Fruit fly (Drosophila melanogaster) whole organism, embryonic: ENCODE results near the gene Hrd3.

ENCODE experiments used
- BtbVII ChIP-seq: fragments of 200-800 bp; sonication (Bioruptor generic); optimal IDR thresholded peaks from 3 replicates; lab custom pipeline; 2017; ENCODE audit warnings: missing biosample characterization, mild to moderate bottlenecking, missing genetic modification characterization
- CG11504 ChIP-seq: fragments of 200-800 bp; sonication (Bioruptor generic); optimal IDR thresholded peaks from 3 replicates; lab custom pipeline; 2019; ENCODE audit warnings: missing biosample characterization, mild to moderate bottlenecking, missing genetic modification characterization, moderate library complexity
- CG12071 ChIP-seq: fragments of 200-800 bp; sonication (Bioruptor generic); optimal IDR thresholded peaks from 3 replicates; lab custom pipeline; 2018; ENCODE audit warnings: missing biosample characterization, mild to moderate bottlenecking, missing genetic modification characterization
- CG13287 ChIP-seq: fragments of 200-800 bp; sonication (Bioruptor generic); IDR thresholded peaks from 2 replicates; pipeline ENCODE4 v1.3.6; 2022; ENCODE audit warnings: missing biosample characterization, missing genetic modification characterization; ENCODE audit not compliant: partially characterized antibody
- CG13296 ChIP-seq: fragments of 200-800 bp; sonication (Bioruptor generic); optimal IDR thresholded peaks from 3 replicates; lab custom pipeline; 2018; ENCODE audit warnings: missing biosample characterization, mild to moderate bottlenecking, missing genetic modification characterization
- CG14710 ChIP-seq: fragments of 200-800 bp; sonication (Bioruptor generic); optimal IDR thresholded peaks from 3 replicates; lab custom pipeline; 2019; ENCODE audit warnings: missing biosample characterization, mild to moderate bottlenecking, missing genetic modification characterization, moderate library complexity
- CG17359 ChIP-seq: fragments of 200-800 bp; sonication (Bioruptor generic); optimal IDR thresholded peaks from 3 replicates; lab custom pipeline; 2018; ENCODE audit warnings: missing biosample characterization, mild to moderate bottlenecking, missing genetic modification characterization, moderate library complexity
- CG30020 ChIP-seq: fragments of 200-800 bp; optimal IDR thresholded peaks from 2 replicates; lab custom pipeline; 2019; ENCODE audit warnings: missing biosample characterization, mild to moderate bottlenecking, missing genetic modification characterization, moderate library complexity
- CG3163 ChIP-seq: fragments of 200-800 bp; sonication (Bioruptor generic); optimal IDR thresholded peaks from 3 replicates; lab custom pipeline; 2016; ENCODE audit warnings: missing biosample characterization, missing genetic modification characterization
- CG6254 ChIP-seq: fragments of 200-800 bp; sonication (Bioruptor generic); optimal IDR thresholded peaks from 3 replicates; lab custom pipeline; 2017; ENCODE audit warnings: mild to moderate bottlenecking, missing biosample characterization, missing genetic modification reagents, missing genetic modification characterization
- CG7556 ChIP-seq: fragments of 200-800 bp; sonication (Bioruptor generic); optimal IDR thresholded peaks from 2 replicates; lab custom pipeline; 2017; ENCODE audit warnings: missing biosample characterization, mild to moderate bottlenecking, missing genetic modification characterization
- CG7987 ChIP-seq: fragments of 200-800 bp; sonication (Bioruptor generic); optimal IDR thresholded peaks from 2 replicates; lab custom pipeline; 2018; ENCODE audit warnings: missing biosample characterization, mild to moderate bottlenecking, missing genetic modification characterization, moderate library complexity
- CG8359 ChIP-seq: fragments of 200-800 bp; sonication (Bioruptor generic); optimal IDR thresholded peaks from 2 replicates; lab custom pipeline; 2017; ENCODE audit warnings: missing biosample characterization, mild to moderate bottlenecking, missing genetic modification characterization, borderline replicate concordance
- CG8924 ChIP-seq: fragments of 200-800 bp; optimal IDR thresholded peaks from 3 replicates; lab custom pipeline; 2019; ENCODE audit warnings: missing biosample characterization, mild to moderate bottlenecking, missing genetic modification characterization, moderate library complexity
- Chrac-16 ChIP-seq: fragments of 200-800 bp; sonication (Bioruptor generic); optimal IDR thresholded peaks from 3 replicates; lab custom pipeline; 2016; ENCODE audit warnings: missing biosample characterization, missing genetic modification characterization
- CkIIα-i1 ChIP-seq: fragments of 200-800 bp; sonication (Bioruptor generic); IDR thresholded peaks from 2 replicates; pipeline ENCODE4 v1.3.6; 2022; ENCODE audit warnings: missing biosample characterization, missing genetic modification characterization
- CrebB ChIP-seq: fragments of 200-800 bp; sonication (Bioruptor generic); optimal IDR thresholded peaks from 3 replicates; lab custom pipeline; 2018; ENCODE audit warnings: missing biosample characterization, mild to moderate bottlenecking, missing genetic modification characterization
- Dfd ChIP-seq, 2 experiments: fragments of >200 bp; optimal IDR thresholded peaks; 2 replicates each; lab custom pipeline; 2017; ENCODE audit warnings: missing biosample characterization in 2 of 2, missing genetic modification characterization in 2 of 2
- Doc2 ChIP-seq: fragments of 200-800 bp; sonication (Bioruptor generic); IDR thresholded peaks from 2 replicates; pipeline ENCODE4 v1.3.6; 2022; ENCODE audit warnings: missing biosample characterization, missing genetic modification characterization
- Doc3 ChIP-seq: fragments of 200-800 bp; sonication (Bioruptor generic); IDR thresholded peaks from 3 replicates; pipeline ENCODE4 v1.3.6; 2022; ENCODE audit warnings: missing biosample characterization, missing genetic modification characterization; ENCODE audit not compliant: partially characterized antibody
- E2f2 ChIP-seq: fragments of 200-800 bp; sonication (Bioruptor generic); IDR thresholded peaks from 2 replicates; pipeline ENCODE4 v1.3.6; 2022; ENCODE audit warnings: missing biosample characterization, missing genetic modification characterization
- Ets65A ChIP-seq: fragments of 200-800 bp; sonication (Bioruptor generic); peaks from one replicate; lab custom pipeline; 2016; ENCODE audit warnings: missing biosample characterization, missing genetic modification characterization
- H2.0 ChIP-seq: fragments of 200-800 bp; sonication (Bioruptor generic); IDR thresholded peaks from 2 replicates; pipeline ENCODE4 v1.3.6; 2022; ENCODE audit warnings: missing biosample characterization, missing genetic modification characterization
- HLH54F ChIP-seq: fragments of 200-800 bp; sonication (Bioruptor generic); optimal IDR thresholded peaks from 3 replicates; lab custom pipeline; 2016; ENCODE audit warnings: missing biosample characterization, missing genetic modification characterization
- HLHmδ ChIP-seq: fragments of 200-800 bp; sonication (Bioruptor generic); optimal IDR thresholded peaks from 2 replicates; lab custom pipeline; 2018; ENCODE audit warnings: missing biosample characterization, mild to moderate bottlenecking, missing genetic modification characterization, moderate library complexity
- Hsf ChIP-seq: fragments of 200-800 bp; sonication (Bioruptor generic); optimal IDR thresholded peaks from 3 replicates; lab custom pipeline; 2016; ENCODE audit warnings: missing biosample characterization, missing genetic modification characterization
- MBD-R2 ChIP-seq: fragments of 200-800 bp; sonication (Bioruptor generic); IDR thresholded peaks from 2 replicates; pipeline ENCODE4 v1.3.6; 2022; ENCODE audit warnings: missing biosample characterization, missing genetic modification characterization
- Poxn ChIP-seq: fragments of 200-800 bp; sonication (Bioruptor generic); IDR thresholded peaks from 2 replicates; pipeline ENCODE4 v1.3.6; 2022; ENCODE audit warnings: missing biosample characterization, missing genetic modification characterization
- Rx ChIP-seq: fragments of 200-800 bp; sonication (Bioruptor generic); IDR thresholded peaks from 2 replicates; pipeline ENCODE4 v1.3.6; 2022; ENCODE audit warnings: missing biosample characterization, missing genetic modification characterization
- TFAM ChIP-seq: fragments of 200-800 bp; sonication (Bioruptor generic); optimal IDR thresholded peaks from 2 replicates; lab custom pipeline; 2017; ENCODE audit warnings: missing biosample characterization, missing genetic modification characterization, inconsistent platforms
- bab2 ChIP-seq: fragments of 200-800 bp; sonication (Bioruptor generic); optimal IDR thresholded peaks from 2 replicates; lab custom pipeline; 2016; ENCODE audit warnings: missing biosample characterization, missing genetic modification characterization
- caup ChIP-seq: fragments of 200-800 bp; sonication (Bioruptor generic); optimal IDR thresholded peaks from 3 replicates; lab custom pipeline; 2017; ENCODE audit warnings: missing biosample characterization, mild to moderate bottlenecking, missing genetic modification characterization, moderate library complexity; ENCODE audit not compliant: severe bottlenecking
- cg ChIP-seq: fragments of 200-800 bp; sonication (Bioruptor generic); optimal IDR thresholded peaks from 3 replicates; lab custom pipeline; 2019; ENCODE audit warnings: missing biosample characterization, mild to moderate bottlenecking, missing genetic modification characterization, moderate library complexity
- chm ChIP-seq: fragments of 200-800 bp; sonication (Bioruptor generic); IDR thresholded peaks from 2 replicates; pipeline ENCODE4 v1.3.6; 2022; ENCODE audit warnings: missing biosample characterization, missing genetic modification characterization
- chn ChIP-seq: fragments of 200-800 bp; sonication (Bioruptor generic); optimal IDR thresholded peaks from 2 replicates; lab custom pipeline; 2016; ENCODE audit warnings: missing biosample characterization, missing genetic modification characterization
- dimm ChIP-seq: fragments of 200-800 bp; sonication (Bioruptor generic); IDR thresholded peaks from 2 replicates; pipeline ENCODE4 v1.3.6; 2022; ENCODE audit warnings: missing biosample characterization, missing genetic modification characterization
- ewg ChIP-seq: fragments of 200-800 bp; sonication (Bioruptor generic); optimal IDR thresholded peaks from 3 replicates; lab custom pipeline; 2017; ENCODE audit warnings: mild to moderate bottlenecking, missing biosample characterization, missing genetic modification reagents, missing genetic modification characterization
- fd3F ChIP-seq: fragments of 200-800 bp; sonication (Bioruptor generic); optimal IDR thresholded peaks from 2 replicates; lab custom pipeline; 2018; ENCODE audit warnings: missing biosample characterization, mild to moderate bottlenecking, missing genetic modification characterization, moderate library complexity
- fd64A ChIP-seq: fragments of 200-800 bp; sonication (Bioruptor generic); optimal IDR thresholded peaks from 3 replicates; lab custom pipeline; 2018; ENCODE audit warnings: missing biosample characterization, mild to moderate bottlenecking, missing genetic modification characterization
- gsb-n ChIP-seq: fragments of 200-800 bp; sonication (Bioruptor generic); optimal IDR thresholded peaks from 3 replicates; lab custom pipeline; 2018; ENCODE audit warnings: missing biosample characterization, mild to moderate bottlenecking, missing genetic modification characterization
- hkb ChIP-seq, 2 experiments: fragments of 200-800 bp in 1 of 2; fragments of >200 bp in 1 of 2; sonication (Bioruptor generic) in 1 of 2; IDR thresholded peaks in 1 of 2; optimal IDR thresholded peaks in 1 of 2; 2 replicates each; pipeline versions ENCODE4 v1.3.6 to Lab custom; 2017 to 2022; ENCODE audit warnings: missing biosample characterization in 1 of 2, missing genetic modification characterization in 1 of 2
- luna ChIP-seq: fragments of 200-800 bp; sonication (Bioruptor generic); optimal IDR thresholded peaks from 2 replicates; lab custom pipeline; 2016; ENCODE audit warnings: missing biosample characterization, missing genetic modification characterization
- nmo ChIP-seq: fragments of 200-800 bp; sonication (Bioruptor generic); optimal IDR thresholded peaks from 2 replicates; lab custom pipeline; 2018; ENCODE audit warnings: missing biosample characterization, mild to moderate bottlenecking, missing genetic modification characterization, moderate library complexity
- pan ChIP-seq, 4 experiments: fragments of >200 bp in 3 of 4; fragments of 200-800 bp in 1 of 4; sonication (Bioruptor generic) in 1 of 4; optimal IDR thresholded peaks in 3 of 4; IDR thresholded peaks in 1 of 4; 2 replicates each; pipeline versions ENCODE4 v1.3.6 to Lab custom; 2017 to 2022; ENCODE audit warnings: missing biosample characterization in 2 of 4, missing genetic modification characterization in 2 of 4, mixed read lengths in 1 of 4
- pb ChIP-seq: fragments of 200-800 bp; sonication (Bioruptor generic); optimal IDR thresholded peaks from 3 replicates; lab custom pipeline; 2016; ENCODE audit warnings: missing biosample characterization, missing genetic modification characterization
- run ChIP-seq: fragments of 200-800 bp; sonication (Bioruptor generic); optimal IDR thresholded peaks from 3 replicates; lab custom pipeline; 2018; ENCODE audit warnings: missing biosample characterization, mild to moderate bottlenecking, missing genetic modification characterization
- shn ChIP-seq: fragments of 200-800 bp; sonication (Bioruptor generic); optimal IDR thresholded peaks from 3 replicates; lab custom pipeline; 2016; ENCODE audit warnings: missing biosample characterization, missing genetic modification characterization
- sna ChIP-seq: fragments of 200-800 bp; sonication (Bioruptor generic); IDR thresholded peaks from 2 replicates; pipeline ENCODE4 v1.3.6; 2022; ENCODE audit warnings: missing biosample characterization, missing genetic modification characterization; ENCODE audit not compliant: partially characterized antibody
- usp ChIP-seq: fragments of >200 bp; optimal IDR thresholded peaks from 2 replicates; lab custom pipeline; 2017; ENCODE audit warnings: missing biosample characterization, missing genetic modification characterization

Hrd3 gene

DNA sequence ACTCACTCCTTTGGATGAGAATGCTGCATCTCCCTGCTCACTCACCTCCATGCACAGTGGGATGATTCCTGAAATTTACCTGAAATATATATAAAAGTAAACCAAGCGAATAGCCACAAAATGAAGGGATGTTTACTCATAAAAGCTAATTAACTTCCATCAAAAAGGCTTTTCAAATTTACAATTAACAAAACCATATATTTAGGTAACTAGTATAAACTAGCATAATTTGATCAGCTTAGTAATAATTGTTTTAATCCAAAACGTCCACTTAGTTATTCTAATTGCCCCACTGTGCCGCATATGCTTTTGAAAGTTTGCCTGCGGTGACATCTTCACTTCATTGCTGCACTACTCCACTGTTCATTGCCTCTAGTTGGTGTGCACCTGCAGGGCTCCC lies 25.6 kb upstream of the Hrd3 start (continued):
- TF ChIP-seq Chrac-16 (GFP tag; lab: Kevin White, UChicago) = peak; percentile 76
- peak; percentile 71; the same call in 1 of the 2 replicates for TF ChIP-seq chm
- peak; percentile 49 for TF ChIP-seq CG30020 (tag; lab: Kevin White, UChicago)
- TF ChIP-seq CG11504 (tag; lab: Kevin White, UChicago) = peak; percentile 82
- peak; percentile 90 for TF ChIP-seq CG14710 (tag; lab: Kevin White, UChicago)
- TF ChIP-seq CG8924 = peak; percentile 72
- TF ChIP-seq run (tag; lab: Kevin White, UChicago) = peak; percentile 53
- TF ChIP-seq TFAM (GFP tag; lab: Kevin White, UChicago) = peak; percentile 2
- TF ChIP-seq CG8359 (GFP tag; lab: Kevin White, UChicago) = peak; percentile 68
- no peak for TF ChIP-seq pan (optimal IDR thresholded peaks at IDR 0.05; lab: Kevin White, UChicago)
- peak in 1 of 2 experiments; percentile 63 for TF ChIP-seq pan (GFP tag; optimal IDR thresholded peaks at IDR 0.05 in 1 of 2, IDR thresholded peaks at IDR 0.05 in 1 of 2)
- TF ChIP-seq CG17359 (tag; lab: Kevin White, UChicago) = peak; percentile 72
- TF ChIP-seq bab2 = peak; percentile 48
- peak; percentile 62 for TF ChIP-seq fd64A (GFP tag; lab: Kevin White, UChicago)
- TF ChIP-seq Doc2 (GFP tag; lab: Robert Waterston, UW) = 0 out of 2 replicates have a peak, but pooled peaks have one; percentile 5
- TF ChIP-seq nmo (GFP tag; lab: Kevin White, UChicago) = peak; percentile 93
- TF ChIP-seq fd3F (GFP tag; lab: Kevin White, UChicago) = peak; percentile 32
- TF ChIP-seq shn = peak; percentile 60
- no peak for TF ChIP-seq CG3163 (GFP tag; lab: Kevin White, UChicago)
- no peak for TF ChIP-seq hkb (optimal IDR thresholded peaks at IDR 0.05; lab: Kevin White, UChicago)
- peak; percentile 77 for TF ChIP-seq hkb (GFP tag; IDR thresholded peaks at IDR 0.05; lab: Robert Waterston, UW)
- TF ChIP-seq Dfd (GFP tag; optimal IDR thresholded peaks at IDR 0.05; lab: Kevin White, UChicago) = no peak
- TF ChIP-seq CG13296 (GFP tag; lab: Kevin White, UChicago) = no peak
- peak; percentile 76 for TF ChIP-seq Hsf (GFP tag; lab: Kevin White, UChicago)
- peak; percentile 27 for TF ChIP-seq HLH54F (GFP tag; lab: Kevin White, UChicago)
- no peak for TF ChIP-seq sna (GFP tag; lab: Robert Waterston, UW)
- peak; percentile 16; the same call in 1 of the 2 replicates for TF ChIP-seq E2f2 (GFP tag; lab: Robert Waterston, UW)
- peak; percentile 58 for TF ChIP-seq pb
- no peak for TF ChIP-seq Rx (GFP tag; lab: Robert Waterston, UW)
- TF ChIP-seq BtbVII = no peak
- peak; percentile 88 for TF ChIP-seq CG6254 (GFP tag; lab: Kevin White, UChicago)
- no peak for TF ChIP-seq luna
- TF ChIP-seq H2.0 = peak; percentile 57
- no peak for TF ChIP-seq dimm (GFP tag; lab: Robert Waterston, UW)
- peak; percentile 88 for TF ChIP-seq gsb-n (tag; lab: Kevin White, UChicago)
- TF ChIP-seq MBD-R2 (GFP tag; lab: Robert Waterston, UW) = no peak
- no peak for TF ChIP-seq CkIIα-i1 (GFP tag; lab: Robert Waterston, UW)
- TF ChIP-seq usp (GFP tag; lab: Kevin White, UChicago) = no peak
- no peak for TF ChIP-seq HLHmδ
- no peak for TF ChIP-seq caup
- TF ChIP-seq CG7556 = peak; percentile 76
- TF ChIP-seq chn (GFP tag; lab: Kevin White, UChicago) = peak; percentile 46
- TF ChIP-seq Ets65A (GFP tag; lab: Kevin White, UChicago) = peak; percentile 95
- no peak for TF ChIP-seq CG13287
- TF ChIP-seq CG12071 (GFP tag; lab: Kevin White, UChicago) = peak; percentile 41
- TF ChIP-seq Poxn = no peak
- no peak for TF ChIP-seq cg
- TF ChIP-seq Doc3 (GFP tag; lab: Robert Waterston, UW) = no peak
- TF ChIP-seq CrebB (tag; lab: Kevin White, UChicago) = no peak
- TF ChIP-seq CG7987 = no peak
- peak; percentile 70 for TF ChIP-seq ewg (GFP tag; lab: Kevin White, UChicago)
